Worm (Caenorhabditis elegans) whole organism, midembryonic: ENCODE measurements around the gene T02E9.6.
"Not testable (repeated sequence)": the region's sequence is repeated elsewhere in the genome, so short reads cannot be mapped to it uniquely, and the experiment has no call there.

Experiments
- T22C8.4 ChIP-seq: fragments of 200-800 bp; sonication (Bioruptor generic); IDR thresholded peaks from 2 replicates; pipeline ENCODE4 v1.3.6; 2022; ENCODE audit warnings: missing genetic modification characterization, missing compliant biosample characterization
- tab-1 ChIP-seq: fragments of 200-800 bp; sonication (Bioruptor generic); IDR thresholded peaks from 2 replicates; pipeline ENCODE4 v1.3.6; 2022; ENCODE audit warnings: missing genetic modification characterization, missing compliant biosample characterization

DNA sequence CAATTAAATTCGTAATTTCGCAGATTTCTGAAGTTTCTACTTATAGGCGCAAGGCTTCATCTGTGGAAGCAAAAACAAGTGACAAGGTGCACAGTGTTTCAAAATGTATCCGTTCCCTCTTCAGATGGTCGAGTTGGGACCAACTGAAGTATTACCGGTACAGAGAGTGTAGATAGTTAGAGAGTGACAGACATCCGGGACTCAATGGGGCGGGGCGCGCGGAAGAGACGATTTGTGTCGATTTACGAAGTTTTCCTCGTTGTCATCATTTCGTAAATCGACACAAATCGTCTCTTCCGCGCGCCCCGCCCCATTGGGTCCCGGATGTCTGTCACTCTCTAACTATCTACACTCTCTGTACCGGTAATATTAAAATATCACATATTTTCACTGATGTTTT is 48.0 kb downstream of the T02E9.6 start, which contains the start of gene C03E10.3:
- not testable (repeated sequence) for TF ChIP-seq tab-1, T22C8.4 (GFP tag; lab: Robert Waterston, UW)
